Worm (Caenorhabditis elegans) whole organism, midembryonic: Measurements from ENCODE around the gene R52.5.

Experiments used
- T22C8.4 ChIP-seq: fragments of 200-800 bp; sonication (Bioruptor generic); IDR thresholded peaks from 2 replicates; pipeline ENCODE4 v1.3.6; 2022; ENCODE audit warnings: missing genetic modification characterization, missing compliant biosample characterization
- cog-1 ChIP-seq: sonication (generic microtip); optimal IDR thresholded peaks from 2 replicates; lab custom pipeline; 2016; ENCODE audit warnings: missing genetic modification characterization, missing compliant biosample characterization
- flt-1 ChIP-seq: fragments of 200-800 bp; sonication (Bioruptor generic); IDR thresholded peaks from 2 replicates; pipeline ENCODE4 v1.3.6; 2022; ENCODE audit warnings: missing genetic modification characterization, missing compliant biosample characterization
- klf-2 ChIP-seq: fragments of 200-800 bp; sonication (Bioruptor generic); conservative IDR thresholded peaks from 2 replicates; pipeline ENCODE4 v1.3.6; 2022; ENCODE audit warnings: missing genetic modification reagents, missing genetic modification characterization, missing compliant biosample characterization
- med-1 ChIP-seq: sonication (generic microtip); optimal IDR thresholded peaks from 2 replicates; lab custom pipeline; 2017; ENCODE audit warnings: missing genetic modification characterization, mild to moderate bottlenecking, missing compliant biosample characterization, antibody characterized with exemption, missing genetic modification reagents; ENCODE audit not compliant: insufficient read depth
- ref-1 ChIP-seq: fragments of 200-800 bp; sonication (Bioruptor generic); conservative IDR thresholded peaks from 2 replicates; pipeline ENCODE4 v1.3.6; 2022; ENCODE audit warnings: missing genetic modification reagents, missing genetic modification characterization, missing compliant biosample characterization
- tab-1 ChIP-seq: fragments of 200-800 bp; sonication (Bioruptor generic); IDR thresholded peaks from 2 replicates; pipeline ENCODE4 v1.3.6; 2022; ENCODE audit warnings: missing genetic modification characterization, missing compliant biosample characterization
- ztf-23 ChIP-seq: fragments of 200-800 bp; sonication (Bioruptor generic); IDR thresholded peaks from 2 replicates; pipeline ENCODE4 v1.3.6; 2022; ENCODE audit warnings: missing genetic modification reagents, missing genetic modification characterization, missing compliant biosample characterization
- ztf-29 ChIP-seq: fragments of 200-800 bp; sonication (Bioruptor generic); IDR thresholded peaks from 2 replicates; pipeline ENCODE4 v1.3.6; 2022; ENCODE audit warnings: missing genetic modification reagents, missing genetic modification characterization, missing compliant biosample characterization

The R52.5 gene

DNA sequence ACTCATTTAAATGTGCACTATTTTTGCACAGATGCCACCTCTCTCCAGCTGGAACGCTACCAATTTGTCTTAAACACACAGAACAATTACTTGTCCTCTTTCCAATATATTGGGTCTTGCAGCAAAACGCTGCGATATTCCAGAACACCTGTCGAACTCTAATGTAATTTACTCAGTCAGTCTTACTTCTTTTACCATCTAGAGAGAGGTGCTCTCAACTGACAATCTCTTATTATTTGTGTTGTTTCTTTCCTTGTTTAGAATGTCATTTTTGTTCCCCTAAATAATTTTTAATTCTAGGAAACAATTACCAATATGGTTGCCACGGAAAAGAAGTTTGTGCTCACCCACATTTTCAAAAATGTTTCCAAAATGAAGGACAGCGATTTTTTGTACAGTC lies 20.9 kb upstream of the R52.5 start, which contains the start of gene sdz-28:
Gene sdz-28, plus strand, starts transcription at position 301 of the 400 bp plus-strand sequence.
- TF ChIP-seq cog-1 = no peak
- TF ChIP-seq ztf-29 (GFP tag; lab: Robert Waterston, UW) = no peak
- TF ChIP-seq ztf-23 (GFP tag; lab: Robert Waterston, UW) = no peak
- no peak for TF ChIP-seq T22C8.4
- TF ChIP-seq med-1 (GFP tag; lab: Kevin White, UChicago) = no peak
- TF ChIP-seq flt-1 (GFP tag; lab: Robert Waterston, UW) = no peak
- TF ChIP-seq ref-1 = no peak
- no peak for TF ChIP-seq tab-1 (GFP tag; lab: Robert Waterston, UW)
- TF ChIP-seq klf-2 (GFP tag; lab: Robert Waterston, UW) = no peak

DNA sequence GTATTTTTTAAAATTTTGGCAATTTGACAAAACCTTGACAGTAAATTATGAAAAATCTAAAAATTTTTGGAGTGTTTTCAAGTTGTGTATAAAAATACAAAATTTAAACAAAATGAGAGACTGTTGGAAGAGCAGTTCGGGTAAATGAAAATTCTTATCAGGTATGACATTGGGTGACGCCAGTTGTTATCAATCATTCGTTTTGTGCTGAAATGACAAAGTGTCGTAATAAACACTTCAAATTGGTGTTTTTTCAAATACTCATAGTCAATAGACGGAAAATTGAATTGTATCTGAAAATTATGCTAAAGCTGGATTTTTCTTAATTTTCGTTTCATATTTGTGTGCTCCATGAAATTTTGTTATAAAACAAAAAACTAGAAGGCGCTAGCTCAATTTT lies 12.9 kb upstream of the R52.5 start:
- no peak for TF ChIP-seq klf-2 (GFP tag; lab: Robert Waterston, UW)
- TF ChIP-seq T22C8.4 = no peak
- no peak for TF ChIP-seq cog-1
- no peak for TF ChIP-seq ztf-29 (GFP tag; lab: Robert Waterston, UW)
- no peak for TF ChIP-seq flt-1 (GFP tag; lab: Robert Waterston, UW)
- TF ChIP-seq ztf-23 (GFP tag; lab: Robert Waterston, UW) = no peak
- no peak for TF ChIP-seq tab-1 (GFP tag; lab: Robert Waterston, UW)
- no peak for TF ChIP-seq ref-1
- TF ChIP-seq med-1 (GFP tag; lab: Kevin White, UChicago) = no peak

ce11 chrII:2122091-2122490 lies 12.2 kb upstream of the R52.5 start, which contains the start of gene math-37:
Gene math-37 (minus strand): TSS chrII:2122191.
- TF ChIP-seq flt-1 (GFP tag; lab: Robert Waterston, UW) = no peak
- TF ChIP-seq med-1 (GFP tag; lab: Kevin White, UChicago) = no peak
- TF ChIP-seq tab-1 (GFP tag; lab: Robert Waterston, UW) = no peak
- no peak for TF ChIP-seq ztf-29 (GFP tag; lab: Robert Waterston, UW)
- TF ChIP-seq cog-1 = no peak
- no peak for TF ChIP-seq ztf-23 (GFP tag; lab: Robert Waterston, UW)
- no peak for TF ChIP-seq ref-1
- no peak for TF ChIP-seq T22C8.4
- TF ChIP-seq klf-2 (GFP tag; lab: Robert Waterston, UW) = no peak

DNA sequence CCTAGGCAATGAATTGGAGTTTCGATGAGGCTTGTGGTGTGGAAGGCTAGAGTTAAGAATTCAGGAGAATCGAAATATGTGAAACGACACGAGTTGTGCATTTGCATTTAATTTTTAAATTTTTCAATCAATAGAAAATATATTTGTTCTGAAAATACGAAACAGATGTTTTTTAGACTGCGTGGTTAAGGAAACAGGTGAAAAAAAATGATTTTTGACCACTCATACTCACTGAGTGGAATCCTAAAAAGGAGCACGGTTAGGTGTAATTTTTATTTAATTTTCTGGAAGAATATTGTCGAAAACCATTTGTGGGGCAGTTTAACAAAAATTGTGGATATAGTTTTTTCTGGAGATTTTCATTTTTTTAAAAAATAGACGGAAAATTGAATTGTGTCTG lies 7.0 kb upstream of the R52.5 start, which contains the start of gene srh-195:
Gene srh-195, minus strand, starts transcription at position 101 of the 400 bp plus-strand sequence.
- no peak for TF ChIP-seq T22C8.4
- TF ChIP-seq cog-1 = no peak
- TF ChIP-seq flt-1 (GFP tag; lab: Robert Waterston, UW) = no peak
- TF ChIP-seq ref-1 = no peak
- TF ChIP-seq klf-2 (GFP tag; lab: Robert Waterston, UW) = no peak
- TF ChIP-seq ztf-29 (GFP tag; lab: Robert Waterston, UW) = no peak
- no peak for TF ChIP-seq tab-1 (GFP tag; lab: Robert Waterston, UW)
- TF ChIP-seq med-1 (GFP tag; lab: Kevin White, UChicago) = no peak
- TF ChIP-seq ztf-23 (GFP tag; lab: Robert Waterston, UW) = no peak

DNA sequence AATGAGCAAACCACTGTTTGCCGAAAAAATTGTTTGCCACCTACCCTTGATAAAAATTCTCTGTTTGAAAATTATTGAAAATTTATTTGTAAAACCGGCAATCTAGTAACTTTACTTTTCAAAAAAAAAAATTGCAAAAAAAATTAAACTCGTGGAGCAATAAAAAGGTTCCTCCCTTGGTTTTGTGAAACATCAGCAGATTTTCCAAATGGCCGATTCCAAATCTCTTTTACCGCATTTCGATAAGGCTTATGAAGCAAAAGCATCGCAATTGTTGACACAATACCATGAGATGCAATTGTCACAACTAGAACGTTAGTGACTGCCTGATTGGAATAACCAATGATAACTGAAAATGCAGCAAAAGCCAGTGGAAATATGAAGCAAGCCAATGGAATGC lies 4.6 kb upstream of the R52.5 start:
- TF ChIP-seq T22C8.4 (no peak), med-1 (GFP tag; lab: Kevin White, UChicago) (no peak), ztf-23 (GFP tag; lab: Robert Waterston, UW) (no peak), klf-2 (GFP tag; lab: Robert Waterston, UW) (no peak), ref-1 (no peak), flt-1 (GFP tag; lab: Robert Waterston, UW) (no peak), ztf-29 (GFP tag; lab: Robert Waterston, UW) (no peak), cog-1 (no peak), tab-1 (GFP tag; lab: Robert Waterston, UW) (no peak)

DNA sequence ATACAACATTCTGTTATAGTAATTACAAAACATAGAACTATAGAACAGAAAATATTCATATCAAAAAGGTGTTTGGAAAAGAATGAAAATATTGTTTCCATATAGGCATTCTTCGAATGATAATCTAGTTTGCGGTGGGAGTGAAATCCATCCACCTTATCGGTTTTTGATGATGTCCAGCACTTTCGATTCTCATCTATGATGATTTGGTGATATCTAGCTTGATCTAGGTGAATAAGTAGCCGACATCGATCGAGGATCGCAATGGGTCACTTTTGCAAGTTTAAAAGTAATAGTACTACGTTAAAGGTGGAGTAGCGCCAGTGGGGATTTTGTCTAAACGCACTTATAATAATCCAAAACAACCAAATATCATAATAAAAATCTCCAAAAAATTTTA lies 3.1 kb upstream of the R52.5 start, which contains the start of gene R52.6:
Gene R52.6, minus strand, starts transcription at position 101 of the 400 bp plus-strand sequence.
- TF ChIP-seq klf-2 (GFP tag; lab: Robert Waterston, UW) = no peak
- TF ChIP-seq ztf-23 (GFP tag; lab: Robert Waterston, UW) = no peak
- TF ChIP-seq ztf-29 (GFP tag; lab: Robert Waterston, UW) = no peak
- no peak for TF ChIP-seq ref-1
- no peak for TF ChIP-seq cog-1
- TF ChIP-seq flt-1 (GFP tag; lab: Robert Waterston, UW) = no peak
- TF ChIP-seq med-1 (GFP tag; lab: Kevin White, UChicago) = no peak
- TF ChIP-seq T22C8.4 = no peak
- TF ChIP-seq tab-1 (GFP tag; lab: Robert Waterston, UW) = no peak

DNA sequence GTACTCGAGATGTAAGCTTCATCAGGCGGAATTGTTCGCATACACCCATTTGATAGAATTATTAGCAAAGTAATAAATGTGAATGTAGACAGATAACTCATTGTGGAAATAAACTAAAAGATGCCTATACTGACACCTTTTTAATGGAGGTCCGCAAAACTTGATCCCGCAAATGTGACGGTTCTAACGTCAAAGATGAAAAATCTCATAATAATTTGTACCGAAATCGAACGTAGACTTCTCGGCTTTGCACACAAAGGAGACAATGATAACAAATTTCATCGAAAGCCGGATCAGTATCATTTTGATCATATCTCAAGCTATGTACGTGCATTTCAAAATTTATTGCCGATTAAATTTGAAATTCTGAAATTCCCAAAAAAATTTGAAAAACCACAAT lies 1.5 kb downstream of the R52.5 start, which contains the start of gene R52.4:
Gene R52.4, minus strand, starts transcription at position 101 of the 400 bp plus-strand sequence.
- no peak for TF ChIP-seq tab-1 (GFP tag; lab: Robert Waterston, UW)
- TF ChIP-seq cog-1 = no peak
- no peak for TF ChIP-seq med-1 (GFP tag; lab: Kevin White, UChicago)
- no peak for TF ChIP-seq ztf-23 (GFP tag; lab: Robert Waterston, UW)

DNA sequence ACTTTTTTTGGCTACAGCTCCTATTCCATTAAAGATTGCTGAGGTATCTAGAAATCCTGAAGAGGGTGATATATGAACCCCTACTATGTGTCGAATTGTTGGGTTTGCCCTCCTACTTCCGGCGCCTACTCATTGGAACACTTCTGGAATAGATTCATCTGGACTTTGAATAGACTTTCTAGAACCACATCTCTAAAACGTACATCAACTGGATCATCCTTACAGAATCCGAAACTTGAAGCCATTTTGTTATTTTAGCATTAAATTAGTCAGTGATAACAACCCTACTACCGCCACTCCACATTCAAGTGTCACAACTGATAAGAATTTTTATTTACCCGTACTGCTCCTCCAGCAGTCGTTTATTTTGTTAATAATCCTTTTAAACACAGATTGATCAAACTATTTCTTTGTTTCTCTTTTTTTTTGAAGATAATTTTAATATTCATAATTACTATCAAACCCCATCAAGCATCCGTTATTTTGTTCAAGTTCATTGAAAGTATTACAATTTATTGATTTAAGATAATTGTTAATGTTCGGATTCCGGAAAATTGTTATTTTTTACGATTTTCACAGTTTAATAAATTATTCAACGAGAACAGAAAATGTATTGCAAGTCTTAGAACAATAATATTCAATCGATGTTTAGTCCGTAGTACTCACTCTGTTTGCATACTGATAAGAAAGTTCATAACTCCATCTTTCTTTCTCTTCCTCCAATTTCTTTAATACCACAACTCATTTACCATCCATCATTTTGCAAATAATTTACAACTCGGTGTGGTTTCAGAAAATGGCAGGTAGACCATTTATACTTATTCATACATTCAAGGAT lies 10.5 kb downstream of the R52.5 start, which contains the start of gene math-42:
Gene math-42, plus strand, starts transcription at position 788 of the 838 bp plus-strand sequence.
- TF ChIP-seq T22C8.4 (no peak), cog-1 (no peak), klf-2 (GFP tag; lab: Robert Waterston, UW) (no peak), flt-1 (GFP tag; lab: Robert Waterston, UW) (no peak)

DNA sequence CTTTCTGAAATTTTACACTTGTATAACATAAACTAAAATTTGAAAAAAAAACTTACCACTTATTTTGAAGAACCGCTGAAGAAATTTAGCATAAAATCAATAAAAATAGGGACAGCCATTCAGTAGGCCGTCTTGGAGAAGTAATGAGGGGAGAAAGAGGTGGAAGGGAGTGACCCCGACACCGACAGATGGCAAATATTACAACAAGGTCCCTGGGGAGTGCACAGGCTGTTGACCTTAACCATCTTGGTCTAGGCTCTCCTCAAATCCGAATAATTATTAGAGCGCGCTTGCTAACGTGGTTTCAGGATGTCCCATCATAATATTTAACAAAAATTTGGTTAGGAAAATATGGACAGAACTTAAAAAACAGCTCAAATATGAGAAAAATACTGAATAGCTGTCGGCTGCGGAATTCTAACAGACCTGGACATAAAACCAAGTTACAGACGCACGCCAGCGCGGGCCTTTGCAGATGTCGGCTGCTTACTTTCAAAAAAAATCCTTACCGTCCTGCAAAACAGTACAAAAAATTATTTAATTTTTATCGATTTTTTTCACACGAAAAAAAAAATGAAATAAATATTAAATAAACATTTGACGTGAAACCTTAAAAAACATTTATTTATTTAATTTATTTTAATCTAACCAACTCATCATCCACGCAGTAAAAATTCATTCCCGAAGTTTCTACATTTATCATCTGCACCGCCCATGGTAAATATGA lies 14.8 kb downstream of the R52.5 start, which contains the start of gene T16A1.2:
Gene T16A1.2, plus strand, starts transcription at position 677 of the 727 bp plus-strand sequence.
- TF ChIP-seq ref-1 = no peak
- no peak for TF ChIP-seq flt-1 (GFP tag; lab: Robert Waterston, UW)
- TF ChIP-seq ztf-29 (GFP tag; lab: Robert Waterston, UW) = no peak
- TF ChIP-seq cog-1 = no peak
- no peak for TF ChIP-seq T22C8.4
- no peak for TF ChIP-seq med-1 (GFP tag; lab: Kevin White, UChicago)
- TF ChIP-seq klf-2 (GFP tag; lab: Robert Waterston, UW) = no peak
- no peak for TF ChIP-seq tab-1 (GFP tag; lab: Robert Waterston, UW)
- TF ChIP-seq ztf-23 (GFP tag; lab: Robert Waterston, UW) = no peak
